Worm (Caenorhabditis elegans) whole organism, young adult: Measurements from ENCODE around the gene tbx-7.

Source experiments
- hmg-20 ChIP-seq: fragments of 200-800 bp; sonication (Bioruptor generic); IDR thresholded peaks from 2 replicates; pipeline ENCODE4 v1.3.6; 2022; ENCODE audit warnings: missing genetic modification reagents, missing genetic modification characterization, missing compliant biosample characterization
- pha-4 ChIP-seq: fragments of 150-350 bp; sonication (generic microtip); optimal IDR thresholded peaks from 2 replicates; lab custom pipeline; 2014; ENCODE audit warnings: missing biosample characterization, missing genetic modification reagents, missing genetic modification characterization
- sea-2 ChIP-seq: fragments of 200-800 bp; sonication (Bioruptor generic); IDR thresholded peaks from 2 replicates; pipeline ENCODE4 v1.3.6; 2022; ENCODE audit warnings: missing genetic modification characterization, missing compliant biosample characterization
- xnd-1 ChIP-seq: sonication (generic microtip); optimal IDR thresholded peaks from 2 replicates; lab custom pipeline; 2016; ENCODE audit warnings: missing genotype, missing genetic modification reagents, missing genetic modification characterization, missing compliant biosample characterization
- ztf-22 ChIP-seq: fragments of 200-800 bp; sonication (Bioruptor generic); optimal IDR thresholded peaks from 2 replicates; lab custom pipeline; 2018; ENCODE audit warnings: mild to moderate bottlenecking, missing genetic modification characterization, moderate library complexity, missing compliant biosample characterization

ce11 chrIII:6073673-6074331 is 45.5 kb upstream of the tbx-7 start:
- TF ChIP-seq sea-2 (GFP tag; lab: Robert Waterston, UW) (no peak), xnd-1 (tag; lab: Kevin White, UChicago) (no peak), pha-4 (no peak), hmg-20 (GFP tag; lab: Robert Waterston, UW) (no peak), ztf-22 (no peak)
